Fruit fly (Drosophila melanogaster) whole organism, prepupa: ENCODE measurements around the gene wa-cup.

Experiments used
- Blimp-1 ChIP-seq: fragments of 200-800 bp; sonication (Bioruptor generic); optimal IDR thresholded peaks from 3 replicates; lab custom pipeline; 2017; ENCODE audit warnings: missing biosample characterization, missing genetic modification characterization, mild to moderate bottlenecking, moderate library complexity, missing genetic modification reagents
- CG10631 ChIP-seq: fragments of 200-800 bp; sonication (Bioruptor generic); optimal IDR thresholded peaks from 2 replicates; lab custom pipeline; 2016; ENCODE audit warnings: missing biosample characterization, missing genetic modification characterization
- CG11902 ChIP-seq: fragments of 200-800 bp; sonication (Bioruptor generic); optimal IDR thresholded peaks from 3 replicates; lab custom pipeline; 2016; ENCODE audit warnings: missing biosample characterization, missing genetic modification characterization
- CG3919 ChIP-seq: fragments of 200-800 bp; sonication (Bioruptor generic); optimal IDR thresholded peaks from 3 replicates; lab custom pipeline; 2016; ENCODE audit warnings: missing biosample characterization, missing genetic modification characterization
- Ets21C ChIP-seq: fragments of 200-800 bp; sonication (Bioruptor generic); optimal IDR thresholded peaks from 3 replicates; lab custom pipeline; 2016; ENCODE audit warnings: missing biosample characterization, missing genetic modification characterization
- Hr4 ChIP-seq: fragments of 200-800 bp; sonication (Bioruptor generic); optimal IDR thresholded peaks from 3 replicates; lab custom pipeline; 2016; ENCODE audit warnings: missing biosample characterization, missing genetic modification characterization
- Sox15 ChIP-seq: fragments of 200-800 bp; sonication (Bioruptor generic); optimal IDR thresholded peaks from 3 replicates; lab custom pipeline; 2016; ENCODE audit warnings: missing biosample characterization, missing genetic modification characterization
- acj6 ChIP-seq: fragments of 200-800 bp; sonication (Bioruptor generic); optimal IDR thresholded peaks from 3 replicates; lab custom pipeline; 2016; ENCODE audit warnings: missing biosample characterization, missing genetic modification characterization
- lz ChIP-seq: fragments of 200-800 bp; sonication (Bioruptor generic); optimal IDR thresholded peaks from 3 replicates; lab custom pipeline; 2016; ENCODE audit warnings: missing biosample characterization, missing genetic modification characterization
- ss ChIP-seq, 2 experiments: fragments of 200-800 bp; sonication (Bioruptor generic); optimal IDR thresholded peaks; 2 replicates in 1 of 2; 3 replicates in 1 of 2; lab custom pipeline; 2017 to 2018; ENCODE audit warnings: mild to moderate bottlenecking in 2 of 2, missing biosample characterization in 2 of 2, missing genetic modification characterization in 2 of 2, moderate library complexity in 1 of 2

DNA sequence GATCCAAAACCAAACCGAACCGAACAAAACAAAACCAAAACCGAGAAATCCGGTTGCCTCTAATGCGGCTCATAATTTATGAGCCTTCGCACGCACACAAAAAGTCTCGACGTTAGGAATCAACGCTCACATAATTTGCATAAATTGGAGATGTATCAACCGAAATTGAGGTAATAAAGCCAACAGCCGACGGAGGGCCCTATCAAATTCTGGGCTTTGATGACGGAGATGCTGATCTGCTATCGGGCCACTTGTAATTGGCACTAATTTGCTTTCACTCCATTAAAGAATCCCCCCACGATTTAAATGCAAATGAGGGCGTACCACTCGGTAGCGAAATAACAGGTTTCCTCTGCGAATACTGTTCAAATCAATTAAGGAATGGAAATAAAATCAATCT is 18.3 kb downstream of the wa-cup start:
- TF ChIP-seq Sox15 (GFP tag; lab: Kevin White, UChicago) (no peak), CG11902 (GFP tag; lab: Kevin White, UChicago) (no peak), CG3919 (GFP tag; lab: Kevin White, UChicago) (no peak), Blimp-1 (GFP tag; lab: Kevin White, UChicago) (no peak), ss (GFP tag; optimal IDR thresholded peaks at IDR 0.05; lab: Kevin White, UChicago) (no peak), Ets21C (GFP tag; lab: Kevin White, UChicago) (no peak), lz (GFP tag; lab: Kevin White, UChicago) (no peak), CG10631 (no peak), acj6 (GFP tag; lab: Kevin White, UChicago) (no peak), Hr4 (GFP tag; lab: Kevin White, UChicago) (no peak)
